Worm (Caenorhabditis elegans) whole organism, L4 larva: ENCODE measurements around the gene T08G3.13.

Experiments
- ama-1 ChIP-seq: fragments of 150-350 bp; optimal IDR thresholded peaks from 2 replicates; lab custom pipeline; 2014; ENCODE audit warnings: inconsistent platforms, mixed read lengths
- ceh-20 ChIP-seq: fragments of 200-800 bp; sonication (Bioruptor generic); IDR thresholded peaks from 2 replicates; pipeline ENCODE4 v1.3.6; 2022; ENCODE audit warnings: missing genetic modification reagents, missing genetic modification characterization, missing compliant biosample characterization
- ces-1 ChIP-seq: fragments of 150-350 bp; sonication (generic microtip); optimal IDR thresholded peaks from 4 replicates; lab custom pipeline; 2014; ENCODE audit warnings: missing biosample characterization, missing genetic modification reagents, missing genetic modification characterization
- daf-19 ChIP-seq: fragments of 200-800 bp; sonication (Bioruptor generic); conservative IDR thresholded peaks from 2 replicates; pipeline ENCODE4 v1.3.6; 2022; ENCODE audit warnings: missing genetic modification characterization, missing compliant biosample characterization
- lin-13 ChIP-seq: fragments of 150-350 bp; optimal IDR thresholded peaks from 2 replicates; lab custom pipeline; 2014; ENCODE audit warnings: missing biosample characterization, missing genetic modification reagents, missing genetic modification characterization
- nhr-111 ChIP-seq: fragments of 200-800 bp; sonication (Bioruptor generic); optimal IDR thresholded peaks from 2 replicates; lab custom pipeline; 2018; ENCODE audit warnings: mild to moderate bottlenecking, missing genetic modification characterization, missing compliant biosample characterization
- nhr-76 ChIP-seq: fragments of 150-350 bp; optimal IDR thresholded peaks from 2 replicates; lab custom pipeline; 2014; ENCODE audit warnings: missing biosample characterization, missing genetic modification characterization
- nhr-77 ChIP-seq: fragments of 150-350 bp; optimal IDR thresholded peaks from 2 replicates; lab custom pipeline; 2014; ENCODE audit warnings: missing biosample characterization, missing genetic modification characterization
- pqm-1 ChIP-seq: sonication (generic microtip); optimal IDR thresholded peaks from 2 replicates; lab custom pipeline; 2017; ENCODE audit warnings: missing biosample characterization, missing genetic modification characterization
- rbr-2 ChIP-seq: sonication (generic microtip); optimal IDR thresholded peaks from 2 replicates; lab custom pipeline; 2016; ENCODE audit warnings: missing genotype, missing genetic modification characterization, missing compliant biosample characterization
- skn-1 ChIP-seq: fragments of 150-350 bp; optimal IDR thresholded peaks from 2 replicates; lab custom pipeline; 2014; ENCODE audit warnings: missing biosample characterization, missing genetic modification characterization
- zag-1 ChIP-seq: fragments of 150-350 bp; optimal IDR thresholded peaks from 2 replicates; lab custom pipeline; 2014; ENCODE audit warnings: missing biosample characterization, missing genetic modification characterization

DNA sequence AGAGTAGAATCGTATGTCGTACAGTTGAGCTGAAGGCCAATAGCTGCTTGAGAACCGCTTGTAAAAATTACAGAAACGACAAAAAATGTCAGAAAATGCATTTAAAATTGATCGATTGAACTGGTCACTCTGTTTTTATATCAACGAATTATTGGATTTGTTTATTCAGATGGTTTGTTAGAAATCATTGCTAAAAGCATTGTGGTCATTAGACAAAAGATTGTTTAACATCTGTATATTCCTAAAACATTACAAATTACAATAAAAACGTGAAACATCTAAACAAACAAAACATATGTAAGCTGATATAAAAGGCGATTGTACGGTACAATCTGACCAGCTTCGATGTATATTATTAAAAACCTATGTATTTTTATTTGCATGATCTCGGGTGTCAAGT lies 12.3 kb upstream of the T08G3.13 start, which contains the start of the genes F26D2.13 and F26D2.14:
- TF ChIP-seq ama-1 (lab: Kevin White, UChicago): no peak
- no peak for TF ChIP-seq pqm-1
- TF ChIP-seq zag-1: no peak
- TF ChIP-seq skn-1: no peak
- no peak for TF ChIP-seq ces-1 (GFP tag; lab: Kevin White, UChicago)
- TF ChIP-seq rbr-2 (tag; lab: Kevin White, UChicago): no peak
- no peak for TF ChIP-seq nhr-76 (tag; lab: Kevin White, UChicago)
- no peak for TF ChIP-seq nhr-77 (tag; lab: Kevin White, UChicago)
- TF ChIP-seq nhr-111 (GFP tag; lab: Kevin White, UChicago): no peak
- TF ChIP-seq ceh-20: no peak
- no peak for TF ChIP-seq daf-19
- TF ChIP-seq lin-13: no peak
